Worm (Caenorhabditis elegans) whole organism, young adult: Measurements from ENCODE around the gene aptf-1.
A peak's percentile ranks its signal among the peaks of the same experiment; 100 is the strongest.

Experiments
- B0035.1 ChIP-seq: sonication (generic microtip); optimal IDR thresholded peaks from 2 replicates; lab custom pipeline; 2016; ENCODE audit warnings: missing genetic modification characterization, mild to moderate bottlenecking, missing compliant biosample characterization, missing genotype, missing genetic modification reagents
- C17E4.6 ChIP-seq: fragments of 200-800 bp; sonication (Bioruptor generic); IDR thresholded peaks from 2 replicates; pipeline ENCODE4 v1.3.6; 2022; ENCODE audit warnings: missing genetic modification reagents, missing genetic modification characterization, missing compliant biosample characterization
- D2030.7 ChIP-seq: fragments of 200-800 bp; sonication (Bioruptor generic); IDR thresholded peaks from 2 replicates; pipeline ENCODE4 v1.3.6; 2022; ENCODE audit warnings: missing genetic modification reagents, missing genetic modification characterization, missing compliant biosample characterization
- F10E7.11 ChIP-seq: sonication (generic microtip); optimal IDR thresholded peaks from 2 replicates; lab custom pipeline; 2017; ENCODE audit warnings: mild to moderate bottlenecking, missing genetic modification characterization, moderate library complexity, missing compliant biosample characterization
- F23B12.7 ChIP-seq: sonication (generic microtip); optimal IDR thresholded peaks from 2 replicates; lab custom pipeline; 2017; ENCODE audit warnings: missing genetic modification characterization, mild to moderate bottlenecking, missing compliant biosample characterization, antibody characterized with exemption, moderate library complexity; ENCODE audit not compliant: insufficient read depth
- F37B4.10 ChIP-seq: fragments of 200-800 bp; sonication (Bioruptor generic); IDR thresholded peaks from 2 replicates; pipeline ENCODE4 v1.3.6; 2022; ENCODE audit warnings: missing genetic modification characterization, missing compliant biosample characterization
- F49E8.2 ChIP-seq: sonication (generic microtip); optimal IDR thresholded peaks from 3 replicates; lab custom pipeline; 2017; ENCODE audit warnings: missing genetic modification characterization, mild to moderate bottlenecking, missing compliant biosample characterization, antibody characterized with exemption, moderate library complexity; ENCODE audit not compliant: insufficient read depth
- F52B5.7 ChIP-seq: sonication (generic microtip); optimal IDR thresholded peaks from 2 replicates; lab custom pipeline; 2016; ENCODE audit warnings: mild to moderate bottlenecking, missing genetic modification characterization, missing compliant biosample characterization
- F57C9.4 ChIP-seq: sonication (generic microtip); optimal IDR thresholded peaks from 2 replicates; lab custom pipeline; 2017; ENCODE audit warnings: mild to moderate bottlenecking, missing genetic modification characterization, missing compliant biosample characterization
- Y95B8A.8 ChIP-seq: fragments of 200-800 bp; sonication (Bioruptor generic); IDR thresholded peaks from 2 replicates; pipeline ENCODE4 v1.3.6; 2022; ENCODE audit warnings: missing genetic modification reagents, missing genetic modification characterization, missing compliant biosample characterization
- ama-1 ChIP-seq, 3 experiments: fragments of 150-350 bp in 1 of 3; sonication (generic microtip) in 2 of 3; optimal IDR thresholded peaks; 2 replicates each; lab custom pipeline; 2014 to 2018; ENCODE audit warnings: missing biosample characterization in 2 of 3, missing genetic modification characterization in 2 of 3, missing genetic modification reagents in 2 of 3
- attf-3 ChIP-seq: fragments of 200-800 bp; sonication (Bioruptor generic); conservative IDR thresholded peaks from 2 replicates; pipeline ENCODE4 v1.3.6; 2022; ENCODE audit warnings: missing genetic modification reagents, missing genetic modification characterization, missing compliant biosample characterization
- attf-6 ChIP-seq: fragments of 200-800 bp; sonication (Bioruptor generic); IDR thresholded peaks from 2 replicates; pipeline ENCODE4 v1.3.6; 2022; ENCODE audit warnings: missing genetic modification reagents, missing genetic modification characterization, missing compliant biosample characterization
- bed-1 ChIP-seq: fragments of 200-800 bp; sonication (Bioruptor generic); IDR thresholded peaks from 2 replicates; pipeline ENCODE4 v1.3.6; 2022; ENCODE audit warnings: missing genetic modification reagents, missing genetic modification characterization, missing compliant biosample characterization
- ceh-100 ChIP-seq: fragments of 200-800 bp; sonication (Bioruptor generic); IDR thresholded peaks from 2 replicates; pipeline ENCODE4 v1.3.6; 2022; ENCODE audit warnings: missing genetic modification reagents, missing genetic modification characterization, missing compliant biosample characterization
- ceh-27 ChIP-seq: fragments of 200-800 bp; sonication (Bioruptor generic); optimal IDR thresholded peaks from 2 replicates; lab custom pipeline; 2018; ENCODE audit warnings: mild to moderate bottlenecking, missing genetic modification characterization, moderate library complexity, missing compliant biosample characterization
- ceh-40 ChIP-seq: fragments of 200-800 bp; sonication (Bioruptor generic); IDR thresholded peaks from 2 replicates; pipeline ENCODE4 v1.3.6; 2022; ENCODE audit warnings: missing genetic modification characterization, missing compliant biosample characterization
- ceh-79 ChIP-seq: sonication (generic microtip); optimal IDR thresholded peaks from 2 replicates; lab custom pipeline; 2017; ENCODE audit warnings: mild to moderate bottlenecking, missing genetic modification characterization, missing compliant biosample characterization
- efl-1 ChIP-seq: fragments of 150-350 bp; optimal IDR thresholded peaks from 2 replicates; lab custom pipeline; 2014; ENCODE audit warnings: missing biosample characterization, missing genetic modification reagents, missing genetic modification characterization
- egrh-3 ChIP-seq: fragments of 200-800 bp; sonication (Bioruptor generic); IDR thresholded peaks from 2 replicates; pipeline ENCODE4 v1.3.6; 2022; ENCODE audit warnings: missing genetic modification reagents, missing genetic modification characterization, missing compliant biosample characterization
- ekl-4 ChIP-seq: fragments of 200-800 bp; sonication (Bioruptor generic); IDR thresholded peaks from 2 replicates; pipeline ENCODE4 v1.3.6; 2022; ENCODE audit warnings: missing genetic modification reagents, missing genetic modification characterization, missing compliant biosample characterization
- gei-17 ChIP-seq: fragments of 200-800 bp; sonication (Bioruptor generic); optimal IDR thresholded peaks from 2 replicates; lab custom pipeline; 2018; ENCODE audit warnings: mild to moderate bottlenecking, missing genetic modification characterization, missing compliant biosample characterization
- hlh-26 ChIP-seq: fragments of 200-800 bp; sonication (Bioruptor generic); conservative IDR thresholded peaks from 2 replicates; pipeline ENCODE4 v1.3.6; 2022; ENCODE audit warnings: missing genetic modification reagents, missing genetic modification characterization, missing compliant biosample characterization
- hmg-1.2 ChIP-seq: fragments of 200-800 bp; sonication (Bioruptor generic); IDR thresholded peaks from 2 replicates; pipeline ENCODE4 v1.3.6; 2022; ENCODE audit warnings: missing genetic modification reagents, missing genetic modification characterization, missing compliant biosample characterization
- hmg-20 ChIP-seq: fragments of 200-800 bp; sonication (Bioruptor generic); IDR thresholded peaks from 2 replicates; pipeline ENCODE4 v1.3.6; 2022; ENCODE audit warnings: missing genetic modification reagents, missing genetic modification characterization, missing compliant biosample characterization
- hsf-1 ChIP-seq: fragments of 200-800 bp; sonication (Bioruptor generic); IDR thresholded peaks from 2 replicates; pipeline ENCODE4 v1.3.6; 2022; ENCODE audit warnings: missing genetic modification reagents, missing genetic modification characterization, missing compliant biosample characterization
- lag-1 ChIP-seq: fragments of 200-800 bp; sonication (Bioruptor generic); IDR thresholded peaks from 2 replicates; pipeline ENCODE4 v1.3.6; 2022; ENCODE audit warnings: missing genetic modification reagents, missing genetic modification characterization, missing compliant biosample characterization
- let-526 ChIP-seq: fragments of 200-800 bp; sonication (Bioruptor generic); IDR thresholded peaks from 2 replicates; pipeline ENCODE4 v1.3.6; 2022; ENCODE audit warnings: missing genetic modification reagents, missing genetic modification characterization, missing compliant biosample characterization
- lin-26 ChIP-seq: fragments of 200-800 bp; sonication (Bioruptor generic); IDR thresholded peaks from 2 replicates; pipeline ENCODE4 v1.3.6; 2022; ENCODE audit warnings: missing genetic modification reagents, missing genetic modification characterization, missing compliant biosample characterization
- lin-40 ChIP-seq: sonication (generic microtip); optimal IDR thresholded peaks from 2 replicates; lab custom pipeline; 2016; ENCODE audit warnings: missing genetic modification characterization, mild to moderate bottlenecking, missing compliant biosample characterization, missing genotype, missing genetic modification reagents
- lsl-1 ChIP-seq: fragments of 200-800 bp; sonication (Bioruptor generic); optimal IDR thresholded peaks from 2 replicates; lab custom pipeline; 2018; ENCODE audit warnings: mild to moderate bottlenecking, missing genetic modification characterization, moderate library complexity, missing compliant biosample characterization
- lsy-27 ChIP-seq: sonication (generic microtip); optimal IDR thresholded peaks from 2 replicates; lab custom pipeline; 2017; ENCODE audit warnings: missing genetic modification characterization, mild to moderate bottlenecking, missing compliant biosample characterization, antibody characterized with exemption, missing genotype, borderline replicate concordance; ENCODE audit not compliant: insufficient read depth
- madf-10 ChIP-seq: sonication (generic microtip); optimal IDR thresholded peaks from 2 replicates; lab custom pipeline; 2016; ENCODE audit warnings: mild to moderate bottlenecking, missing genetic modification characterization, missing compliant biosample characterization
- nfya-1 ChIP-seq: sonication (generic microtip); optimal IDR thresholded peaks from 2 replicates; lab custom pipeline; 2017; ENCODE audit warnings: antibody characterized with exemption, missing compliant biosample characterization, missing genetic modification characterization, borderline replicate concordance; ENCODE audit not compliant: insufficient read depth
- nfya-2 ChIP-seq: fragments of 200-800 bp; sonication (Bioruptor generic); IDR thresholded peaks from 2 replicates; pipeline ENCODE4 v1.3.6; 2022; ENCODE audit warnings: missing genetic modification reagents, missing genetic modification characterization, missing compliant biosample characterization
- nfyb-1 ChIP-seq: fragments of 200-800 bp; sonication (Bioruptor generic); IDR thresholded peaks from 2 replicates; pipeline ENCODE4 v1.3.6; 2022; ENCODE audit warnings: missing genetic modification reagents, missing genetic modification characterization, missing compliant biosample characterization
- pha-4 ChIP-seq: fragments of 150-350 bp; sonication (generic microtip); optimal IDR thresholded peaks from 2 replicates; lab custom pipeline; 2014; ENCODE audit warnings: missing biosample characterization, missing genetic modification reagents, missing genetic modification characterization
- snpc-1.1 ChIP-seq: sonication (generic microtip); optimal IDR thresholded peaks from 2 replicates; lab custom pipeline; 2017; ENCODE audit warnings: missing genetic modification characterization, mild to moderate bottlenecking, missing compliant biosample characterization, antibody characterized with exemption, moderate library complexity, missing genotype, missing genetic modification reagents; ENCODE audit not compliant: insufficient read depth
- snpc-3.4 ChIP-seq: sonication (generic microtip); optimal IDR thresholded peaks from 2 replicates; lab custom pipeline; 2017; ENCODE audit warnings: missing genetic modification characterization, mild to moderate bottlenecking, missing compliant biosample characterization, antibody characterized with exemption, moderate library complexity, missing genotype, missing genetic modification reagents
- somi-1 ChIP-seq: fragments of 200-800 bp; sonication (Bioruptor generic); optimal IDR thresholded peaks from 2 replicates; lab custom pipeline; 2018; ENCODE audit warnings: mild to moderate bottlenecking, missing genetic modification characterization, missing compliant biosample characterization
- tbx-9 ChIP-seq: sonication (generic microtip); optimal IDR thresholded peaks from 2 replicates; lab custom pipeline; 2016; ENCODE audit warnings: borderline replicate concordance, missing genetic modification characterization, inconsistent platforms, missing compliant biosample characterization
- unc-130 ChIP-seq: sonication (generic microtip); optimal IDR thresholded peaks from 2 replicates; lab custom pipeline; 2016; ENCODE audit warnings: missing genetic modification reagents, missing genetic modification characterization, missing compliant biosample characterization
- unc-62 ChIP-seq: fragments of 150-350 bp; optimal IDR thresholded peaks from 2 replicates; lab custom pipeline; 2014; ENCODE audit warnings: missing biosample characterization, missing genetic modification reagents, missing genetic modification characterization

Gene aptf-1

ce11 chrII:6476655-6477054 is 21.9 kb downstream of the aptf-1 start, which contains the start of gene T28D9.4:
Gene T28D9.4, plus strand, starts transcription at chrII:6476955.
- TF ChIP-seq lsl-1 (GFP tag; lab: Kevin White, UChicago), result peak; percentile 68
- TF ChIP-seq hlh-26 (GFP tag; lab: Robert Waterston, UW), result no peak

- TF ChIP-seq egrh-3 (GFP tag; lab: Robert Waterston, UW) (no peak), attf-6 (no peak), let-526 (GFP tag; lab: Robert Waterston, UW) (no peak), efl-1 (no peak), F49E8.2 (no peak), hmg-20 (no peak), bed-1 (GFP tag; lab: Robert Waterston, UW) (no peak), unc-62 (GFP tag; lab: Kevin White, UChicago) (no peak), lag-1 (GFP tag; lab: Robert Waterston, UW) (no peak), D2030.7 (GFP tag; lab: Robert Waterston, UW) (no peak), unc-130 (GFP tag; lab: Kevin White, UChicago) (no peak), pha-4 (tag; lab: Kevin White, UChicago) (no peak), hmg-1.2 (no peak), Y95B8A.8 (GFP tag; lab: Robert Waterston, UW) (no peak), lin-26 (GFP tag; lab: Robert Waterston, UW) (no peak), ekl-4 (GFP tag; lab: Robert Waterston, UW) (no peak)
Observed at ce11 chrII:6482102-6482501, 27.3 kb downstream of the aptf-1 start, which contains the start of gene del-10. Gene del-10, minus strand, starts transcription at chrII:6482125.

DNA sequence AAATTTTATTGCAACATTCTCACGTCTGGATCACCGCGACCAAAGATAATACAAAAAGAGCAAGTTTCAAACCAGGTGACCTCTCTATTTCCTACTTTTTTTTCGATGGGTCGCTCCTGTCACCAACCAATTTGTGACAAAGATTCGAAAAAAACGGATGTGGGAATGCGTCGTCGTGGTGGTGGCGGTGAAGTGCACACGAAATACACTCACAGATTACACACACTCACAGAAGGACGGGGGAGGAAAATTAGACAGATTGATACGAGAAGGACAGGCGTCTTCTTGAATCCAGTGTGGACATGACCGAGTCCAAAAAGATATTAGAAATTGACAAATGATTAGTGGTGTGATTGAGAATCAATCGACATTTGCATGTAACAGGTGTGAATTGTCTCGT is 28.0 kb downstream of the aptf-1 start:
- TF ChIP-seq F23B12.7 (tag; lab: Kevin White, UChicago) (no peak), snpc-1.1 (tag; lab: Kevin White, UChicago) (no peak), attf-3 (no peak), ceh-40 (no peak), ceh-27 (GFP tag; lab: Kevin White, UChicago) (no peak), pha-4 (tag; lab: Kevin White, UChicago) (no peak), C17E4.6 (GFP tag; lab: Robert Waterston, UW) (no peak), hsf-1 (GFP tag; lab: Robert Waterston, UW) (no peak), B0035.1 (tag; lab: Kevin White, UChicago) (no peak), bed-1 (GFP tag; lab: Robert Waterston, UW) (no peak), nfya-1 (no peak), ceh-79 (tag; lab: Kevin White, UChicago) (no peak), gei-17 (no peak), lin-40 (tag; lab: Kevin White, UChicago) (no peak), F10E7.11 (tag; lab: Kevin White, UChicago) (no peak)

DNA sequence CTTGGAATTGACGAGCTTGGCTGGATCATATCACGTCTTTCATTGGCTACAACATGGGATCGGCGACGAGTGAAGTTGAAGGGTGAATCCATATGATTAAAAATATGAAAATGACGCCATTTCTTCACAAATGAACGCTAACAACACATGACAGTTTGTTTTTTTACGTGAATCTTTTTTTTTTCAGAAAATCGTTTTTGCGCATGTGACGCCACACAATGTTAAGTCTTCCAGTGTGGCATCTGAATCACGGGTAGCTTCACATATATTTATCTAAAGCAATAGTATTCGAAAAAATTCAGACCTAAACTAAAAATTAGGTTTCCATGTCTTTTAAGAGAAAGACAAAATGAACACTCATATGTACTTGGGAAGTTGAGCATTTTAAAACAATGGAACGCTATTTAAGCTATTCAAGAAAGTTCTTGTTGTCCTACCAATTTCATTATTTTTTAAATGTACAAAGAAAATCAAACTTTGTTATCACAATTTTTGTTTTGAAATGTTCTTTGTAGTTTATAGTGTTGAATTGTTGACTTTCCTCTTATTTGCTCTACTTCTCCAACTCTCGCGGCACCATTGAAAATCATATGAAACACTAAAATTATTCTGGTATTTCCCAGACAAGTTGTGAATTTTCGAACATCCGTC is 30.2 kb downstream of the aptf-1 start, which contains the start of the genes lido-16 and plpp-1.2:
lido-16 (minus strand) TSS at position 101 of the 651 bp plus-strand sequence.
plpp-1.2 (plus strand) TSS at position 601 of the 651 bp plus-strand sequence.
- TF ChIP-seq ceh-100 (GFP tag; lab: Robert Waterston, UW), result no peak
- no peak for TF ChIP-seq hmg-1.2
- TF ChIP-seq lsy-27 (tag; lab: Kevin White, UChicago), result no peak
- TF ChIP-seq hsf-1 (GFP tag; lab: Robert Waterston, UW), result no peak
- TF ChIP-seq ekl-4 (GFP tag; lab: Robert Waterston, UW), result no peak
- no peak for TF ChIP-seq attf-3
- no peak for TF ChIP-seq nfya-2 (GFP tag; lab: Robert Waterston, UW)
- no peak for TF ChIP-seq snpc-3.4 (tag; lab: Kevin White, UChicago)
- TF ChIP-seq F57C9.4 (tag; lab: Kevin White, UChicago), result no peak
- no peak for TF ChIP-seq F37B4.10 (GFP tag; lab: Robert Waterston, UW)
- TF ChIP-seq tbx-9, result no peak
- TF ChIP-seq somi-1 (GFP tag; lab: Kevin White, UChicago), result no peak
- no peak for TF ChIP-seq madf-10 (tag; lab: Kevin White, UChicago)
- TF ChIP-seq F52B5.7 (tag; lab: Kevin White, UChicago), result no peak
- TF ChIP-seq nfyb-1 (GFP tag; lab: Robert Waterston, UW), result no peak
- no peak for TF ChIP-seq ama-1 (optimal IDR thresholded peaks at IDR 0.05; lab: Kevin White, UChicago)
- TF ChIP-seq ama-1 (GFP tag; optimal IDR thresholded peaks at IDR 0.05; lab: Kevin White, UChicago), result no peak
